Fruit fly (Drosophila melanogaster) whole organism, prepupa: Measurements from ENCODE around the gene CG7492.
A peak's percentile ranks its signal among the peaks of the same experiment; 100 is the strongest.

ENCODE experiments used
- Blimp-1 ChIP-seq: fragments of 200-800 bp; sonication (Bioruptor generic); optimal IDR thresholded peaks from 3 replicates; lab custom pipeline; 2017; ENCODE audit warnings: missing biosample characterization, missing genetic modification characterization, mild to moderate bottlenecking, moderate library complexity, missing genetic modification reagents
- CG10631 ChIP-seq: fragments of 200-800 bp; sonication (Bioruptor generic); optimal IDR thresholded peaks from 2 replicates; lab custom pipeline; 2016; ENCODE audit warnings: missing biosample characterization, missing genetic modification characterization
- CG10669 ChIP-seq: fragments of 200-800 bp; sonication (Bioruptor generic); optimal IDR thresholded peaks from 3 replicates; lab custom pipeline; 2018; ENCODE audit warnings: missing biosample characterization, mild to moderate bottlenecking, missing genetic modification characterization, moderate library complexity
- CG11294 ChIP-seq: fragments of 200-800 bp; sonication (Bioruptor generic); IDR thresholded peaks from 2 replicates; pipeline ENCODE4 v1.3.6; 2022; ENCODE audit warnings: missing biosample characterization, missing genetic modification characterization
- CG11762 ChIP-seq: fragments of 200-800 bp; sonication (Bioruptor generic); optimal IDR thresholded peaks from 3 replicates; lab custom pipeline; 2016; ENCODE audit warnings: missing biosample characterization, missing genetic modification characterization; ENCODE audit not compliant: insufficient read depth
- CG1621 ChIP-seq: fragments of 200-800 bp; sonication (Bioruptor generic); optimal IDR thresholded peaks from 3 replicates; lab custom pipeline; 2018; ENCODE audit warnings: missing biosample characterization, mild to moderate bottlenecking, missing genetic modification characterization
- CG3032 ChIP-seq: fragments of 200-800 bp; optimal IDR thresholded peaks from 2 replicates; lab custom pipeline; 2019; ENCODE audit warnings: missing biosample characterization, mild to moderate bottlenecking, missing genetic modification characterization, moderate library complexity
- CG31627 ChIP-seq: fragments of 200-800 bp; sonication (Bioruptor generic); optimal IDR thresholded peaks from 3 replicates; lab custom pipeline; 2016; ENCODE audit warnings: missing biosample characterization, missing genetic modification characterization
- CG32006 ChIP-seq: fragments of 200-800 bp; sonication (Bioruptor generic); optimal IDR thresholded peaks from 3 replicates; lab custom pipeline; 2017; ENCODE audit warnings: missing biosample characterization, mild to moderate bottlenecking, missing genetic modification characterization
- CG3919 ChIP-seq: fragments of 200-800 bp; sonication (Bioruptor generic); optimal IDR thresholded peaks from 3 replicates; lab custom pipeline; 2016; ENCODE audit warnings: missing biosample characterization, missing genetic modification characterization
- CG6163 ChIP-seq: fragments of 200-800 bp; sonication (Bioruptor generic); IDR thresholded peaks from 3 replicates; pipeline ENCODE4 v1.3.6; 2022; ENCODE audit warnings: missing biosample characterization, missing genetic modification characterization
- CG6276 ChIP-seq: fragments of 200-800 bp; sonication (Bioruptor generic); optimal IDR thresholded peaks from 2 replicates; lab custom pipeline; 2017; ENCODE audit warnings: missing biosample characterization, mild to moderate bottlenecking, missing genetic modification characterization
- CG6792 ChIP-seq: fragments of 200-800 bp; sonication (Bioruptor generic); optimal IDR thresholded peaks from 3 replicates; lab custom pipeline; 2016; ENCODE audit warnings: missing biosample characterization, missing genetic modification characterization
- CG6808 ChIP-seq: fragments of 200-800 bp; sonication (Bioruptor generic); optimal IDR thresholded peaks from 3 replicates; lab custom pipeline; 2017; ENCODE audit warnings: missing biosample characterization, missing genetic modification characterization, mild to moderate bottlenecking, moderate library complexity, missing genetic modification reagents
- CG6854 ChIP-seq: fragments of 200-800 bp; sonication (Bioruptor generic); optimal IDR thresholded peaks from 2 replicates; lab custom pipeline; 2017; ENCODE audit warnings: missing biosample characterization, mild to moderate bottlenecking, missing genetic modification characterization
- CG7368 ChIP-seq: fragments of 200-800 bp; sonication (Bioruptor generic); optimal IDR thresholded peaks from 3 replicates; lab custom pipeline; 2016; ENCODE audit warnings: missing biosample characterization, missing genetic modification characterization
- CG8632 ChIP-seq: fragments of 200-800 bp; sonication (Bioruptor generic); optimal IDR thresholded peaks from 3 replicates; lab custom pipeline; 2016; ENCODE audit warnings: missing biosample characterization, missing genetic modification characterization
- Eip75B ChIP-seq: fragments of 200-800 bp; sonication (Bioruptor generic); optimal IDR thresholded peaks from 3 replicates; lab custom pipeline; 2016; ENCODE audit warnings: missing biosample characterization, missing genetic modification characterization
- Eip78C ChIP-seq: fragments of 200-800 bp; sonication (Bioruptor generic); peaks from one replicate; lab custom pipeline; 2016; ENCODE audit warnings: missing biosample characterization, missing genetic modification characterization
- Eip93F ChIP-seq: fragments of 200-800 bp; sonication (Bioruptor generic); optimal IDR thresholded peaks from 2 replicates; lab custom pipeline; 2016; ENCODE audit warnings: missing biosample characterization, mild to moderate bottlenecking, missing genetic modification characterization
- Ets21C ChIP-seq: fragments of 200-800 bp; sonication (Bioruptor generic); optimal IDR thresholded peaks from 3 replicates; lab custom pipeline; 2016; ENCODE audit warnings: missing biosample characterization, missing genetic modification characterization
- Ets96B ChIP-seq: fragments of 200-800 bp; optimal IDR thresholded peaks from 2 replicates; lab custom pipeline; 2019; ENCODE audit warnings: missing biosample characterization, mild to moderate bottlenecking, missing genetic modification characterization, moderate library complexity
- Gug ChIP-seq: fragments of 200-800 bp; sonication (Bioruptor generic); IDR thresholded peaks from 2 replicates; pipeline ENCODE4 v1.3.6; 2022; ENCODE audit warnings: missing biosample characterization, missing genetic modification characterization
- Hr39 ChIP-seq: fragments of 200-800 bp; sonication (Bioruptor generic); optimal IDR thresholded peaks from 2 replicates; lab custom pipeline; 2016; ENCODE audit warnings: missing biosample characterization, missing genetic modification characterization
- Met ChIP-seq: fragments of 200-800 bp; sonication (Bioruptor generic); optimal IDR thresholded peaks from 3 replicates; lab custom pipeline; 2016; ENCODE audit warnings: missing biosample characterization, missing genetic modification characterization
- Sox102F ChIP-seq: fragments of 200-800 bp; sonication (Bioruptor generic); optimal IDR thresholded peaks from 2 replicates; lab custom pipeline; 2016; ENCODE audit warnings: missing biosample characterization, mild to moderate bottlenecking, missing genetic modification characterization
- Sox14 ChIP-seq: fragments of 200-800 bp; sonication (Bioruptor generic); optimal IDR thresholded peaks from 3 replicates; lab custom pipeline; 2016; ENCODE audit warnings: missing biosample characterization, missing genetic modification characterization
- achi ChIP-seq: fragments of 200-800 bp; sonication (Bioruptor generic); optimal IDR thresholded peaks from 3 replicates; lab custom pipeline; 2016; ENCODE audit warnings: missing biosample characterization, missing genetic modification characterization
- dsx ChIP-seq: fragments of 200-800 bp; optimal IDR thresholded peaks from 3 replicates; lab custom pipeline; 2019; ENCODE audit warnings: missing biosample characterization, mild to moderate bottlenecking, missing genetic modification characterization, moderate library complexity; ENCODE audit not compliant: poor library complexity, severe bottlenecking
- eg ChIP-seq: fragments of 200-800 bp; sonication (Bioruptor generic); IDR thresholded peaks from 3 replicates; pipeline ENCODE4 v1.3.6; 2022; ENCODE audit warnings: missing biosample characterization, missing genetic modification characterization
- esn ChIP-seq: fragments of 200-800 bp; sonication (Bioruptor generic); optimal IDR thresholded peaks from 2 replicates; lab custom pipeline; 2016; ENCODE audit warnings: missing biosample characterization, mild to moderate bottlenecking, missing genetic modification characterization, moderate library complexity
- lz ChIP-seq: fragments of 200-800 bp; sonication (Bioruptor generic); optimal IDR thresholded peaks from 3 replicates; lab custom pipeline; 2016; ENCODE audit warnings: missing biosample characterization, missing genetic modification characterization
- pdm3 ChIP-seq: fragments of 200-800 bp; sonication (Bioruptor generic); optimal IDR thresholded peaks from 3 replicates; lab custom pipeline; 2016; ENCODE audit warnings: missing biosample characterization, missing genetic modification characterization
- spab ChIP-seq: fragments of 200-800 bp; sonication (Bioruptor generic); optimal IDR thresholded peaks from 2 replicates; lab custom pipeline; 2017; ENCODE audit warnings: missing biosample characterization, mild to moderate bottlenecking, missing genetic modification characterization, missing genetic modification reagents
- ss ChIP-seq, 2 experiments: fragments of 200-800 bp; sonication (Bioruptor generic); optimal IDR thresholded peaks; 2 replicates in 1 of 2; 3 replicates in 1 of 2; lab custom pipeline; 2017 to 2018; ENCODE audit warnings: mild to moderate bottlenecking in 2 of 2, missing biosample characterization in 2 of 2, missing genetic modification characterization in 2 of 2, moderate library complexity in 1 of 2
- svp ChIP-seq: fragments of 200-800 bp; sonication (Bioruptor generic); peaks from one replicate; lab custom pipeline; 2016; ENCODE audit warnings: missing biosample characterization, missing genetic modification characterization
- vri ChIP-seq: fragments of 200-800 bp; sonication (Bioruptor generic); optimal IDR thresholded peaks from 3 replicates; lab custom pipeline; 2016; ENCODE audit warnings: missing biosample characterization, mild to moderate bottlenecking, missing genetic modification characterization

Gene CG7492

DNA sequence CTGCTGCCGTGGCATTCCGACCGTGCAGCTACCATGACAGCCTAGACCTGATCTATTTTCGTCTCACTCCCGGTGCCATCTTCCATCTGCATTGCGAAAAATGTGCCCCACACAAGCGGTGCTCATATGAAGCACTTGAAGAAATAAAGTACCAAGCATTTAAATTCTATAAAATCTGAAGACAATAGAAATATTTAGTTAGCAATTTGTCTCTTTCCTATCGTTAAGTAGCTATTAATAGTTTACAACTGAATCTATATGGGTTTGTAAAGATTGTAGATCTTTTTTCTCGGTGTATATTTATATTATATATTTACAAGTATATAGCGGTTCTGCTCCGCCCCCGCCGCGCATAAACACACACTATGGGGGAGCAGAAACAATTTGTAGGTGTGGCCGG, 43.3 kb downstream of the CG7492 start (continued):
- TF ChIP-seq CG6792 (GFP tag; lab: Kevin White, UChicago) (peak; percentile 9), CG7368 (GFP tag; lab: Kevin White, UChicago) (peak; percentile 7), lz (no peak), achi (GFP tag; lab: Kevin White, UChicago) (peak; percentile 74), CG11294 (GFP tag; lab: Robert Waterston, UW) (peak; percentile 16; the same call in 1 of the 2 replicates), CG32006 (GFP tag; lab: Kevin White, UChicago) (peak; percentile 78), Hr39 (GFP tag; lab: Kevin White, UChicago) (no peak), CG31627 (GFP tag; lab: Kevin White, UChicago) (no peak), Ets21C (GFP tag; lab: Kevin White, UChicago) (no peak), Blimp-1 (GFP tag; lab: Kevin White, UChicago) (no peak), dsx (GFP tag; lab: Kevin White, UChicago) (peak; percentile 58), pdm3 (peak; percentile 43), Gug (GFP tag; lab: Robert Waterston, UW) (peak; percentile 68), Met (GFP tag; lab: Kevin White, UChicago) (peak; percentile 23)

DNA sequence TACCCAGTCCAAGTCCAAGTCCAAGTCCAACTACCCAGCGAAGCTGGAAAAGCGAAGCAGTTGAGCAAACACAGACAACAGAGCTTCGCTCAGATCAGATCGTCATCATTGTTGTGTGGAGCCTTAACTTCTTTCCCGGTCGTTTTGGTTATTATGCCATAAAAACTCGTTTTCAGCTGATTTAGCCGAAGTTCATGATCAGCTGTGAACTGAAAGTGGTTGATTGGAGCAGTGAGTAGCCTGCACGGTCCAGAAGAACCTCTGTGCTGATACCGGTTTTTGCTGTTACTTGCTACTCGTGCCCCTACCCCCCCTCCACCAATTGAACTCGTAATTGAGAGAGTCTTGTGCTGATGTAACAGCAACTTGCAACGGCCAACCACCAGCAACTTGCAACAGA, 44.0 kb downstream of the CG7492 start:
- TF ChIP-seq eg (GFP tag; lab: Robert Waterston, UW): no peak
- no peak for TF ChIP-seq Sox14
- TF ChIP-seq Blimp-1 (GFP tag; lab: Kevin White, UChicago): peak; percentile 70
- peak; percentile 39 for TF ChIP-seq Sox102F (GFP tag; lab: Kevin White, UChicago)
- TF ChIP-seq vri (GFP tag; lab: Kevin White, UChicago): peak; percentile 54
- TF ChIP-seq CG11762 (GFP tag; lab: Kevin White, UChicago): no peak
- TF ChIP-seq CG6854: peak; percentile 31
- TF ChIP-seq Eip78C: peak; percentile 38
- TF ChIP-seq CG6276 (GFP tag; lab: Kevin White, UChicago): no peak
- TF ChIP-seq dsx (GFP tag; lab: Kevin White, UChicago): peak; percentile 51
- TF ChIP-seq CG8632: no peak

DNA sequence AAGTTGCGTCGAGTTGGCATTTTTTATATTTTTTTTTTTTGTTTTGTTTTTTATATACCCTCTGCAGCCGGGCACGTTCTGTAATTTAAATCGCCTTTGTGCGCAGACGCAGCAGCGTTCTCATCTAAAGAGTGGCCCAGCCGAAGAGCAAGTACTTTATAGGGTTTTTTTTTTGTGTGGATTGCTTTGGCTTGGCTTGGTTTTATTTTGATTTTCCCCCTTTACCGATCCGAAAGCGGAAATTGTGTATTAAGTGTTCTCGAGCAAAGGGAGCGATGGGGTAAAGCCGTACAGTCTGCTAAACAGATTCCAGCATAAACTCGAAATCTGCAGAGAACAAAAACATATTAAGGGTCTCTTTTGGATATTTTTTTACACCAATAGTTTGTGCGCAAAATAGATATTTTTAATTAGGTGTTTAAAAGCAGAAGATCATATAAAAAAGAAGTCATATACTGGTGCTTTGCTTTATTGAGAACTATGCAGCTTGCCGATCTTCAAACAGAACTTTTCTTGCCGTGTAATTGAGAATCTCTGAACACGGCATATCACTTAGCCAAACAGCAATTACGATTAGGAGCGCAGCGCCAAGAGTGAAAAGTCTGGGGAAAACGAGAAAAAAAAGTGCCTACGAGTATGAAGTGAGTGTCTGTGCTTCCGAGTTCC, 48.1 kb downstream of the CG7492 start:
- peak; percentile 13 for TF ChIP-seq CG1621 (tag; lab: Kevin White, UChicago)
- peak; percentile 22 for TF ChIP-seq spab (GFP tag; lab: Kevin White, UChicago)
- TF ChIP-seq Met (GFP tag; lab: Kevin White, UChicago): no peak
- TF ChIP-seq CG6808 (GFP tag; lab: Kevin White, UChicago): peak; percentile 39
- no peak for TF ChIP-seq Blimp-1 (GFP tag; lab: Kevin White, UChicago)
- TF ChIP-seq lz: no peak
- TF ChIP-seq Eip93F (GFP tag; lab: Kevin White, UChicago): no peak
- TF ChIP-seq CG3919 (GFP tag; lab: Kevin White, UChicago): no peak
- TF ChIP-seq esn: no peak
- TF ChIP-seq Ets96B (tag; lab: Kevin White, UChicago): peak; percentile 43
- TF ChIP-seq eg (GFP tag; lab: Robert Waterston, UW): no peak
- TF ChIP-seq CG3032 (tag; lab: Kevin White, UChicago): peak; percentile 41
- TF ChIP-seq Eip75B (GFP tag; lab: Kevin White, UChicago): peak; percentile 3
- TF ChIP-seq Sox14: no peak
- no peak for TF ChIP-seq Sox102F (GFP tag; lab: Kevin White, UChicago)
- peak; percentile 62 for TF ChIP-seq Eip78C
- TF ChIP-seq ss (GFP tag; optimal IDR thresholded peaks at IDR 0.05; lab: Kevin White, UChicago): peak; percentile 43 to 49
- TF ChIP-seq svp (GFP tag; lab: Kevin White, UChicago): peak; percentile 50
- TF ChIP-seq CG10669 (GFP tag; lab: Kevin White, UChicago): peak; percentile 36
- peak; percentile 5 for TF ChIP-seq CG10631 (GFP tag; lab: Kevin White, UChicago)
- 0 out of 3 replicates have a peak, but pooled peaks have one; percentile 5 for TF ChIP-seq CG6163 (GFP tag; lab: Robert Waterston, UW)
- no peak for TF ChIP-seq vri (GFP tag; lab: Kevin White, UChicago)
- TF ChIP-seq CG7368 (GFP tag; lab: Kevin White, UChicago): no peak
